Fruit fly (Drosophila melanogaster) whole organism, embryonic: ENCODE data around the gene CG42404.

Experiments
- CG10959 ChIP-seq: fragments of 200-800 bp; sonication (Bioruptor generic); IDR thresholded peaks from 2 replicates; pipeline ENCODE4 v1.3.6; 2022; ENCODE audit warnings: missing biosample characterization, missing genetic modification characterization
- CG11398 ChIP-seq: fragments of 200-800 bp; sonication (Bioruptor generic); optimal IDR thresholded peaks from 2 replicates; lab custom pipeline; 2016; ENCODE audit warnings: missing biosample characterization, missing genetic modification characterization
- CG11560 ChIP-seq: fragments of 200-800 bp; sonication (Bioruptor generic); IDR thresholded peaks from 3 replicates; pipeline ENCODE4 v1.3.6; 2022; ENCODE audit warnings: missing biosample characterization, missing genetic modification characterization
- CG1233 ChIP-seq: fragments of 200-800 bp; sonication (Bioruptor generic); optimal IDR thresholded peaks from 4 replicates; lab custom pipeline; 2018; ENCODE audit warnings: missing biosample characterization, mild to moderate bottlenecking, missing genetic modification characterization
- CG12659 ChIP-seq: fragments of 200-800 bp; sonication (Bioruptor generic); optimal IDR thresholded peaks from 3 replicates; lab custom pipeline; 2017; ENCODE audit warnings: mild to moderate bottlenecking, missing biosample characterization, missing genetic modification reagents, missing genetic modification characterization
- CG15073 ChIP-seq: fragments of 200-800 bp; sonication (Bioruptor generic); optimal IDR thresholded peaks from 2 replicates; lab custom pipeline; 2016; ENCODE audit warnings: missing biosample characterization, missing genetic modification characterization
- CG1603 ChIP-seq: fragments of 200-800 bp; sonication (Bioruptor generic); optimal IDR thresholded peaks from 2 replicates; lab custom pipeline; 2019; ENCODE audit warnings: missing biosample characterization, mild to moderate bottlenecking, missing genetic modification characterization, moderate library complexity
- CG16813 ChIP-seq: fragments of 200-800 bp; sonication (Bioruptor generic); IDR thresholded peaks from 3 replicates; pipeline ENCODE4 v1.3.6; 2022; ENCODE audit warnings: missing biosample characterization, missing genetic modification characterization; ENCODE audit not compliant: partially characterized antibody
- CG16815 ChIP-seq: fragments of 200-800 bp; sonication (Bioruptor generic); optimal IDR thresholded peaks from 3 replicates; lab custom pipeline; 2017; ENCODE audit warnings: missing biosample characterization, mild to moderate bottlenecking, missing genetic modification characterization
- CG16863 ChIP-seq: fragments of 200-800 bp; sonication (Bioruptor generic); optimal IDR thresholded peaks from 3 replicates; lab custom pipeline; 2016; ENCODE audit warnings: missing biosample characterization, missing genetic modification characterization
- CG17829 ChIP-seq: fragments of 200-800 bp; optimal IDR thresholded peaks from 2 replicates; lab custom pipeline; 2019; ENCODE audit warnings: missing biosample characterization, mild to moderate bottlenecking, missing genetic modification characterization, moderate library complexity
- CG1792 ChIP-seq: fragments of 200-800 bp; sonication (Bioruptor generic); optimal IDR thresholded peaks from 2 replicates; lab custom pipeline; 2016; ENCODE audit warnings: missing biosample characterization, missing genetic modification characterization
- CG3407 ChIP-seq: fragments of 200-800 bp; sonication (Bioruptor generic); optimal IDR thresholded peaks from 2 replicates; lab custom pipeline; 2018; ENCODE audit warnings: missing biosample characterization, mild to moderate bottlenecking, missing genetic modification characterization
- CG4854 ChIP-seq: fragments of 200-800 bp; sonication (Bioruptor generic); optimal IDR thresholded peaks from 2 replicates; lab custom pipeline; 2016; ENCODE audit warnings: missing biosample characterization, missing genetic modification characterization, inconsistent platforms
- CG6791 ChIP-seq: fragments of 200-800 bp; sonication (Bioruptor generic); IDR thresholded peaks from 3 replicates; pipeline ENCODE4 v1.3.6; 2022; ENCODE audit warnings: missing biosample characterization, missing genetic modification characterization; ENCODE audit not compliant: partially characterized antibody
- CG7357 ChIP-seq: fragments of 200-800 bp; sonication (Bioruptor generic); IDR thresholded peaks from 3 replicates; pipeline ENCODE4 v1.3.6; 2022; ENCODE audit warnings: missing biosample characterization, missing genetic modification characterization
- CG8388 ChIP-seq: fragments of 200-800 bp; sonication (Bioruptor generic); optimal IDR thresholded peaks from 2 replicates; lab custom pipeline; 2019; ENCODE audit warnings: missing biosample characterization, mild to moderate bottlenecking, missing genetic modification characterization, moderate library complexity
- CG9876 ChIP-seq: fragments of 200-800 bp; sonication (Bioruptor generic); optimal IDR thresholded peaks from 2 replicates; lab custom pipeline; 2016; ENCODE audit warnings: missing biosample characterization, missing genetic modification characterization
- Deaf1 ChIP-seq: fragments of 200-800 bp; optimal IDR thresholded peaks from 3 replicates; lab custom pipeline; 2019; ENCODE audit warnings: missing biosample characterization, mild to moderate bottlenecking, missing genetic modification characterization, moderate library complexity
- Doc2 ChIP-seq: fragments of 200-800 bp; sonication (Bioruptor generic); IDR thresholded peaks from 2 replicates; pipeline ENCODE4 v1.3.6; 2022; ENCODE audit warnings: missing biosample characterization, missing genetic modification characterization
- Doc3 ChIP-seq: fragments of 200-800 bp; sonication (Bioruptor generic); IDR thresholded peaks from 3 replicates; pipeline ENCODE4 v1.3.6; 2022; ENCODE audit warnings: missing biosample characterization, missing genetic modification characterization; ENCODE audit not compliant: partially characterized antibody
- Dp ChIP-seq: fragments of 200-800 bp; sonication (Bioruptor generic); optimal IDR thresholded peaks from 2 replicates; lab custom pipeline; 2018; ENCODE audit warnings: missing biosample characterization, mild to moderate bottlenecking, missing genetic modification characterization, moderate library complexity
- Dref ChIP-seq: fragments of 200-800 bp; sonication (Bioruptor generic); IDR thresholded peaks from 2 replicates; pipeline ENCODE4 v1.3.6; 2022; ENCODE audit warnings: missing biosample characterization, missing genetic modification characterization
- E2f2 ChIP-seq: fragments of 200-800 bp; sonication (Bioruptor generic); IDR thresholded peaks from 2 replicates; pipeline ENCODE4 v1.3.6; 2022; ENCODE audit warnings: missing biosample characterization, missing genetic modification characterization
- Ets97D ChIP-seq: fragments of 200-800 bp; sonication (Bioruptor generic); optimal IDR thresholded peaks from 3 replicates; lab custom pipeline; 2016; ENCODE audit warnings: missing biosample characterization, missing genetic modification characterization
- HLH4C ChIP-seq: fragments of 200-800 bp; sonication (Bioruptor generic); IDR thresholded peaks from 3 replicates; pipeline ENCODE4 v1.3.6; 2022; ENCODE audit warnings: missing biosample characterization, missing genetic modification characterization; ENCODE audit not compliant: partially characterized antibody
- Hey ChIP-seq: fragments of 200-800 bp; sonication (Bioruptor generic); optimal IDR thresholded peaks from 3 replicates; lab custom pipeline; 2018; ENCODE audit warnings: missing biosample characterization, mild to moderate bottlenecking, missing genetic modification characterization
- Hmr ChIP-seq: fragments of 200-800 bp; sonication (Bioruptor generic); optimal IDR thresholded peaks from 3 replicates; lab custom pipeline; 2017; ENCODE audit warnings: mild to moderate bottlenecking, missing biosample characterization, missing genetic modification reagents, missing genetic modification characterization
- Max ChIP-seq: fragments of 200-800 bp; sonication (Bioruptor generic); optimal IDR thresholded peaks from 2 replicates; lab custom pipeline; 2016; ENCODE audit warnings: missing biosample characterization, mild to moderate bottlenecking, missing genetic modification characterization
- PHDP ChIP-seq: fragments of 200-800 bp; sonication (Bioruptor generic); optimal IDR thresholded peaks from 3 replicates; lab custom pipeline; 2018; ENCODE audit warnings: missing biosample characterization, mild to moderate bottlenecking, missing genetic modification characterization, moderate library complexity
- Sin3A ChIP-seq: fragments of >200 bp; optimal IDR thresholded peaks from 2 replicates; lab custom pipeline; 2018
- Sox102F ChIP-seq: fragments of 200-800 bp; sonication (Bioruptor generic); optimal IDR thresholded peaks from 2 replicates; lab custom pipeline; 2018; ENCODE audit warnings: missing biosample characterization, mild to moderate bottlenecking, missing genetic modification characterization, moderate library complexity
- Sry-β ChIP-seq: fragments of 200-800 bp; sonication (Bioruptor generic); optimal IDR thresholded peaks from 2 replicates; lab custom pipeline; 2018; ENCODE audit warnings: missing biosample characterization, mild to moderate bottlenecking, missing genetic modification characterization, moderate library complexity
- amos ChIP-seq: fragments of 200-800 bp; sonication (Bioruptor generic); IDR thresholded peaks from 2 replicates; pipeline ENCODE4 v1.3.6; 2022; ENCODE audit warnings: missing biosample characterization, missing genetic modification characterization; ENCODE audit not compliant: partially characterized antibody
- ato ChIP-seq: fragments of 200-800 bp; sonication (Bioruptor generic); IDR thresholded peaks from 2 replicates; pipeline ENCODE4 v1.3.6; 2022; ENCODE audit warnings: missing biosample characterization, missing genetic modification characterization; ENCODE audit not compliant: partially characterized antibody
- bbx ChIP-seq: fragments of 200-800 bp; sonication (Bioruptor generic); IDR thresholded peaks from 2 replicates; pipeline ENCODE4 v1.3.6; 2022; ENCODE audit warnings: missing biosample characterization, missing genetic modification characterization; ENCODE audit not compliant: partially characterized antibody
- crol ChIP-seq: fragments of 200-800 bp; sonication (Bioruptor generic); IDR thresholded peaks from 2 replicates; pipeline ENCODE4 v1.3.6; 2022; ENCODE audit warnings: missing biosample characterization, missing genetic modification characterization
- hbn ChIP-seq: fragments of 200-800 bp; sonication (Bioruptor generic); IDR thresholded peaks from 2 replicates; pipeline ENCODE4 v1.3.6; 2022; ENCODE audit warnings: missing biosample characterization, missing genetic modification characterization; ENCODE audit not compliant: partially characterized antibody
- her ChIP-seq: fragments of 200-800 bp; sonication (Bioruptor generic); optimal IDR thresholded peaks from 2 replicates; lab custom pipeline; 2016; ENCODE audit warnings: missing biosample characterization, missing genetic modification characterization
- ind ChIP-seq: fragments of 200-800 bp; sonication (Bioruptor generic); optimal IDR thresholded peaks from 3 replicates; lab custom pipeline; 2016; ENCODE audit warnings: missing biosample characterization, missing genetic modification characterization
- lbe ChIP-seq: fragments of 200-800 bp; sonication (Bioruptor generic); optimal IDR thresholded peaks from 2 replicates; lab custom pipeline; 2016; ENCODE audit warnings: missing biosample characterization, mild to moderate bottlenecking, missing genetic modification characterization
- mld ChIP-seq: fragments of 200-800 bp; sonication (Bioruptor generic); IDR thresholded peaks from 3 replicates; pipeline ENCODE4 v1.3.6; 2022; ENCODE audit warnings: missing biosample characterization, missing genetic modification characterization; ENCODE audit not compliant: partially characterized antibody
- phol ChIP-seq: fragments of 200-800 bp; sonication (Bioruptor generic); optimal IDR thresholded peaks from 3 replicates; lab custom pipeline; 2018; ENCODE audit warnings: missing biosample characterization, mild to moderate bottlenecking, missing genetic modification characterization, moderate library complexity
- row ChIP-seq: fragments of 200-800 bp; sonication (Bioruptor generic); IDR thresholded peaks from 3 replicates; pipeline ENCODE4 v1.3.6; 2022; ENCODE audit warnings: missing biosample characterization, missing genetic modification characterization
- sima ChIP-seq: fragments of 200-800 bp; sonication (Bioruptor generic); optimal IDR thresholded peaks from 2 replicates; lab custom pipeline; 2016; ENCODE audit warnings: missing biosample characterization, missing genetic modification characterization
- so ChIP-seq: fragments of 200-800 bp; sonication (Bioruptor generic); IDR thresholded peaks from 3 replicates; pipeline ENCODE4 v1.3.6; 2022; ENCODE audit warnings: missing biosample characterization, missing genetic modification characterization
- stwl ChIP-seq: fragments of 200-800 bp; sonication (Bioruptor generic); optimal IDR thresholded peaks from 3 replicates; lab custom pipeline; 2018; ENCODE audit warnings: missing biosample characterization, mild to moderate bottlenecking, missing genetic modification characterization, moderate library complexity
- unc-4 ChIP-seq: fragments of 200-800 bp; sonication (Bioruptor generic); IDR thresholded peaks from 2 replicates; pipeline ENCODE4 v1.3.6; 2022; ENCODE audit warnings: missing biosample characterization, missing genetic modification characterization; ENCODE audit not compliant: partially characterized antibody
- vfl ChIP-seq: fragments of 200-800 bp; sonication (Bioruptor generic); optimal IDR thresholded peaks from 2 replicates; lab custom pipeline; 2016; ENCODE audit warnings: missing biosample characterization, missing genetic modification characterization
- vnd ChIP-seq: fragments of 200-800 bp; sonication (Bioruptor generic); IDR thresholded peaks from 3 replicates; pipeline ENCODE4 v1.3.6; 2022; ENCODE audit warnings: missing biosample characterization, missing genetic modification characterization; ENCODE audit not compliant: partially characterized antibody

CG42404 gene

DNA sequence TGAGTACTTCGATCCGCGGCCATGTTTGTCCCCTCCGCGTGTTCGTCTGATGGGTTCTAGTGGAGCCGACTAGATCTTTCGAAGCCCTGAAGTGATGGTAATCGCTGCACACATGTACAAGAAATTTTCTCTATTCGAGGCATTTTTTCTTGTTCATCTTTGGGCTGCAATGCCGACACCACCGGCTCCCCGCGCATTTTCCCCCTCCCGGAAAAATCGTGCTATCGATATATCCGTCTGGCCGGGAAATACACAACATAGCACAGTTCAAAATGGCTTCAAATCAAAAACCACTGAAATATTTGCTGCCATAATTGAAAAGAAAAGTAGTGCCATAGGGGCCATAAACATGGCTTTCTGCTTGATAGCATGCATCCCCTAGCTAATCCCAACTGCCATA lies 14.1 kb downstream of the CG42404 start:
- TF ChIP-seq lbe (GFP tag; lab: Kevin White, UChicago) = no peak
- no peak for TF ChIP-seq CG7357 (GFP tag; lab: Robert Waterston, UW)
- no peak for TF ChIP-seq bbx
- TF ChIP-seq Dref (GFP tag; lab: Robert Waterston, UW) = peak; percentile 65
- no peak for TF ChIP-seq sima (GFP tag; lab: Kevin White, UChicago)
- no peak for TF ChIP-seq Sox102F (GFP tag; lab: Kevin White, UChicago)
- TF ChIP-seq CG17829 (tag; lab: Kevin White, UChicago) = no peak
- TF ChIP-seq CG3407 (GFP tag; lab: Kevin White, UChicago) = no peak
- peak; percentile 30 for TF ChIP-seq phol (tag; lab: Kevin White, UChicago)
- no peak for TF ChIP-seq PHDP (tag; lab: Kevin White, UChicago)
- TF ChIP-seq CG11560 (tag; lab: Robert Waterston, UW) = no peak
- TF ChIP-seq Ets97D (GFP tag; lab: Kevin White, UChicago) = no peak
- TF ChIP-seq HLH4C (GFP tag; lab: Robert Waterston, UW) = peak; percentile 6; the same call in 2 of the 3 replicates
- TF ChIP-seq Deaf1 (tag; lab: Kevin White, UChicago) = no peak
- no peak for TF ChIP-seq CG8388 (GFP tag; lab: Kevin White, UChicago)
- TF ChIP-seq CG6791 (GFP tag; lab: Robert Waterston, UW) = no peak
- TF ChIP-seq row = no peak
- no peak for TF ChIP-seq CG4854 (GFP tag; lab: Kevin White, UChicago)
- no peak; the same call in 2 of the 3 replicates for TF ChIP-seq Doc3 (GFP tag; lab: Robert Waterston, UW)
- no peak for TF ChIP-seq Hey (tag; lab: Kevin White, UChicago)
- no peak for TF ChIP-seq CG11398 (GFP tag; lab: Kevin White, UChicago)
- peak; percentile 37 for TF ChIP-seq unc-4 (GFP tag; lab: Robert Waterston, UW)
- TF ChIP-seq crol = peak; percentile 87
- no peak for TF ChIP-seq Max (GFP tag; lab: Kevin White, UChicago)
- TF ChIP-seq stwl (tag; lab: Kevin White, UChicago) = no peak
- no peak for TF ChIP-seq CG9876 (GFP tag; lab: Kevin White, UChicago)
- no peak for TF ChIP-seq Sin3A (lab: Kevin White, UChicago)
- TF ChIP-seq CG12659 = no peak
- no peak for TF ChIP-seq CG15073 (GFP tag; lab: Kevin White, UChicago)
- no peak for TF ChIP-seq her (GFP tag; lab: Kevin White, UChicago)
- TF ChIP-seq CG1603 = no peak
- no peak for TF ChIP-seq Hmr (GFP tag; lab: Kevin White, UChicago)
- no peak for TF ChIP-seq so (GFP tag; lab: Robert Waterston, UW)
- 0 out of 2 replicates have a peak, but pooled peaks have one; percentile 30 for TF ChIP-seq ato (GFP tag; lab: Robert Waterston, UW)
- no peak for TF ChIP-seq Doc2 (GFP tag; lab: Robert Waterston, UW)
- no peak for TF ChIP-seq Sry-β (GFP tag; lab: Kevin White, UChicago)
- TF ChIP-seq E2f2 (GFP tag; lab: Robert Waterston, UW) = peak; percentile 43; the same call in 1 of the 2 replicates
- no peak for TF ChIP-seq vfl
- TF ChIP-seq vnd (GFP tag; lab: Robert Waterston, UW) = no peak
- 0 out of 3 replicates have a peak, but pooled peaks have one; percentile 16 for TF ChIP-seq CG16813 (GFP tag; lab: Robert Waterston, UW)
- no peak for TF ChIP-seq CG1233 (GFP tag; lab: Kevin White, UChicago)
- TF ChIP-seq CG16863 (GFP tag; lab: Kevin White, UChicago) = no peak
- 0 out of 3 replicates have a peak, but pooled peaks have one; percentile 17 for TF ChIP-seq mld (GFP tag; lab: Robert Waterston, UW)
- no peak for TF ChIP-seq CG10959 (GFP tag; lab: Robert Waterston, UW)
- no peak for TF ChIP-seq ind (GFP tag; lab: Kevin White, UChicago)
- TF ChIP-seq CG1792 (GFP tag; lab: Kevin White, UChicago) = no peak
- peak; percentile 30 for TF ChIP-seq hbn
- peak; percentile 33; the same call in 1 of the 2 replicates for TF ChIP-seq amos (GFP tag; lab: Robert Waterston, UW)
- TF ChIP-seq CG16815 (GFP tag; lab: Kevin White, UChicago) = no peak
- TF ChIP-seq Dp (GFP tag; lab: Kevin White, UChicago) = peak; percentile 29
